Fruit fly (Drosophila melanogaster): ENCODE results near the gene CG4669.
A peak's percentile ranks its signal among the peaks of the same experiment; 100 is the strongest.

The CG4669 gene

DNA sequence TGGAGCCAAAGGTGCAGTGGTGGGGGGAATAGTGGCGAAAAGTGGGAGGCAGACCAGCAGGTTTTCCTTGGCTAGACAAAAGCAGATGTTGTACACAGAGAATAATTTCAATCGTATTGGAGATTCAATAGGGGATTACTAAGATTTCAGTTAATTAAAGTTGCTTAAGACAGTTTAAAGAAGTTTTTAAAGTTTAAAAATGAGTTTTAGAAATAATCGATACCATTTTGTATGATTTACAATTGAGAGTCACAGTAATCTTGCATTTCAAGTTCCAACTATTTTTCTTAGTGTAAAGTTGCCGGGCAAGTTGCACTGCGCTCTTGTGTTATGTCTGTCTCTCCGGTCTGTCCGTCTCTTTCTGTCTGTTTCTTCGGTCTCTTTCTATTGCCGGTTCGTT, 14.6 kb downstream of the CG4669 start (continued):
- TF ChIP-seq Hr51 (GFP tag; optimal IDR thresholded peaks at IDR 0.05) (peak in 1 of 2 experiments; percentile 79), zen (tag; optimal IDR thresholded peaks at IDR 0.05) (no peak), CG31441 (GFP tag; IDR thresholded peaks at IDR 0.05) (peak; percentile 72), vfl (GFP tag; optimal IDR thresholded peaks at IDR 0.05) (no peak), cg (GFP tag; optimal IDR thresholded peaks at IDR 0.05) (no peak), CG16779 (GFP tag; IDR thresholded peaks at IDR 0.05) (no peak), CG11093 (GFP tag; IDR thresholded peaks at IDR 0.05) (no peak), pfk (GFP tag; optimal IDR thresholded peaks at IDR 0.05) (no peak), CG2889 (GFP tag; IDR thresholded peaks at IDR 0.05) (no peak), tx (GFP tag; optimal IDR thresholded peaks at IDR 0.05) (no peak), Xrp1 (GFP tag; IDR thresholded peaks at IDR 0.05) (peak; percentile 71), CG7745 (tag; optimal IDR thresholded peaks at IDR 0.05) (no peak), bsh (GFP tag; optimal IDR thresholded peaks at IDR 0.05) (peak; percentile 72 to 92), Blimp-1 (GFP tag; optimal IDR thresholded peaks at IDR 0.05) (peak; percentile 79), CG11247 (GFP tag; IDR thresholded peaks at IDR 0.05) (no peak), CG12155 (GFP tag; optimal IDR thresholded peaks at IDR 0.05) (no peak), CG5180 (GFP tag; optimal IDR thresholded peaks at IDR 0.05) (peak; percentile 55), CG6854 (GFP tag; optimal IDR thresholded peaks at IDR 0.05) (no peak), fd3F (GFP tag; optimal IDR thresholded peaks at IDR 0.05) (no peak), lbe (GFP tag; optimal IDR thresholded peaks at IDR 0.05) (no peak), ato (GFP tag; IDR thresholded peaks at IDR 0.05; ENCODE audit: partially characterized antibody) (no peak), CG17359 (tag; optimal IDR thresholded peaks at IDR 0.05) (peak; percentile 55), NC2β (GFP tag; optimal IDR thresholded peaks at IDR 0.05) (no peak), CG4282 (GFP tag; optimal IDR thresholded peaks at IDR 0.05) (no peak), mam (GFP tag; optimal IDR thresholded peaks at IDR 0.05) (no peak), Hr3 (GFP tag; optimal IDR thresholded peaks at IDR 0.05) (peak; percentile 48), CG18011 (GFP tag; optimal IDR thresholded peaks at IDR 0.05) (no peak), GATAe (GFP tag; conservative IDR thresholded peaks at IDR 0.05) (no peak), sr (GFP tag; IDR thresholded peaks at IDR 0.05) (no peak), Meics (GFP tag; optimal IDR thresholded peaks at IDR 0.05) (no peak), pita (GFP tag; optimal IDR thresholded peaks at IDR 0.05) (no peak), CG7963 (GFP tag; IDR thresholded peaks at IDR 0.05; ENCODE audit: partially characterized antibody) (no peak), CG43689 (GFP tag; IDR thresholded peaks at IDR 0.05) (0 out of 2 replicates have a peak, but pooled peaks have one; percentile 15), CG9609 (GFP tag; optimal IDR thresholded peaks at IDR 0.05) (peak; percentile 32), Spps (tag; optimal IDR thresholded peaks at IDR 0.05) (no peak), CG12071 (GFP tag; optimal IDR thresholded peaks at IDR 0.05) (no peak), bowl (GFP tag; IDR thresholded peaks at IDR 0.05) (no peak; the same call in 1 of the 2 replicates), CG6813 (GFP tag; optimal IDR thresholded peaks at IDR 0.05) (peak; percentile 34), Eip74EF (GFP tag; optimal IDR thresholded peaks at IDR 0.05) (peak in 1 of 2 experiments; percentile 63), CG1603 (tag; optimal IDR thresholded peaks at IDR 0.05) (peak; percentile 30), CG18262 (tag; optimal IDR thresholded peaks at IDR 0.05) (peak; percentile 24), dmrt11E (tag; optimal IDR thresholded peaks at IDR 0.05) (no peak), Fer3 (tag; optimal IDR thresholded peaks at IDR 0.05) (peak; percentile 14), dati (GFP tag; IDR thresholded peaks at IDR 0.05) (no peak), mirr (GFP tag; optimal IDR thresholded peaks at IDR 0.05) (no peak), CG12942 (GFP tag; optimal IDR thresholded peaks at IDR 0.05) (peak; percentile 14), en (GFP tag; optimal IDR thresholded peaks at IDR 0.05) (no peak), Deaf1 (tag; optimal IDR thresholded peaks at IDR 0.05) (no peak), twi (tag; optimal IDR thresholded peaks at IDR 0.05) (no peak), HLH3B (GFP tag; IDR thresholded peaks at IDR 0.05) (peak; percentile 80)

Data from whole organism, embryonic.